Worm (Caenorhabditis elegans) whole organism, L4/young adult: ENCODE measurements around the gene C40A11.6.

Experiments
- W03F9.2 ChIP-seq: fragments of 150-350 bp; optimal IDR thresholded peaks from 2 replicates; lab custom pipeline; 2014; ENCODE audit warnings: missing biosample characterization, missing genetic modification characterization
- dao-5 ChIP-seq: sonication (generic microtip); optimal IDR thresholded peaks from 2 replicates; lab custom pipeline; 2016; ENCODE audit warnings: missing genotype, missing genetic modification characterization, moderate library complexity, missing compliant biosample characterization
- him-1 ChIP-seq: sonication (generic microtip); optimal IDR thresholded peaks from 2 replicates; lab custom pipeline; 2016; ENCODE audit warnings: missing genotype, missing genetic modification reagents, missing genetic modification characterization, missing compliant biosample characterization

DNA sequence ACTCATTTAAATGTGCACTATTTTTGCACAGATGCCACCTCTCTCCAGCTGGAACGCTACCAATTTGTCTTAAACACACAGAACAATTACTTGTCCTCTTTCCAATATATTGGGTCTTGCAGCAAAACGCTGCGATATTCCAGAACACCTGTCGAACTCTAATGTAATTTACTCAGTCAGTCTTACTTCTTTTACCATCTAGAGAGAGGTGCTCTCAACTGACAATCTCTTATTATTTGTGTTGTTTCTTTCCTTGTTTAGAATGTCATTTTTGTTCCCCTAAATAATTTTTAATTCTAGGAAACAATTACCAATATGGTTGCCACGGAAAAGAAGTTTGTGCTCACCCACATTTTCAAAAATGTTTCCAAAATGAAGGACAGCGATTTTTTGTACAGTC, 14.7 kb downstream of the C40A11.6 start, which contains the start of gene sdz-28:
- no peak for TF ChIP-seq him-1 (tag; lab: Kevin White, UChicago)
- TF ChIP-seq W03F9.2 (tag; lab: Kevin White, UChicago): no peak
- no peak for TF ChIP-seq dao-5
